Fruit fly (Drosophila melanogaster) whole organism, embryonic: ENCODE data around the gene CSN6.

ENCODE experiments used
- Atf-2 ChIP-seq: fragments of 200-800 bp; sonication (Bioruptor generic); optimal IDR thresholded peaks from 2 replicates; lab custom pipeline; 2016; ENCODE audit warnings: missing biosample characterization, missing genetic modification characterization
- CG10209 ChIP-seq: fragments of 200-800 bp; sonication (Bioruptor generic); optimal IDR thresholded peaks from 3 replicates; lab custom pipeline; 2017; ENCODE audit warnings: missing biosample characterization, mild to moderate bottlenecking, missing genetic modification characterization, missing genetic modification reagents
- CG10267 ChIP-seq: fragments of 200-800 bp; sonication (Bioruptor generic); optimal IDR thresholded peaks from 2 replicates; lab custom pipeline; 2018; ENCODE audit warnings: missing biosample characterization, mild to moderate bottlenecking, missing genetic modification characterization, moderate library complexity
- CG10462 ChIP-seq: fragments of 200-800 bp; sonication (Bioruptor generic); optimal IDR thresholded peaks from 2 replicates; lab custom pipeline; 2016; ENCODE audit warnings: missing biosample characterization, missing genetic modification characterization
- CG11695 ChIP-seq: fragments of 200-800 bp; sonication (Bioruptor generic); IDR thresholded peaks from 3 replicates; pipeline ENCODE4 v1.3.6; 2022; ENCODE audit warnings: missing biosample characterization, missing genetic modification characterization
- CG11696 ChIP-seq: fragments of 200-800 bp; sonication (Bioruptor generic); IDR thresholded peaks from 2 replicates; pipeline ENCODE4 v1.3.6; 2022; ENCODE audit warnings: missing biosample characterization, missing genetic modification characterization
- CG12236 ChIP-seq: fragments of 200-800 bp; sonication (Bioruptor generic); optimal IDR thresholded peaks from 2 replicates; lab custom pipeline; 2016; ENCODE audit warnings: missing biosample characterization, missing genetic modification characterization
- CG13123 ChIP-seq: fragments of 200-800 bp; sonication (Bioruptor generic); optimal IDR thresholded peaks from 2 replicates; lab custom pipeline; 2016; ENCODE audit warnings: missing biosample characterization, missing genetic modification characterization
- CG15696 ChIP-seq: fragments of 200-800 bp; sonication (Bioruptor generic); optimal IDR thresholded peaks from 2 replicates; lab custom pipeline; 2019; ENCODE audit warnings: missing biosample characterization, mild to moderate bottlenecking, missing genetic modification characterization, moderate library complexity
- CG16813 ChIP-seq: fragments of 200-800 bp; sonication (Bioruptor generic); IDR thresholded peaks from 3 replicates; pipeline ENCODE4 v1.3.6; 2022; ENCODE audit warnings: missing biosample characterization, missing genetic modification characterization; ENCODE audit not compliant: partially characterized antibody
- CG16815 ChIP-seq: fragments of 200-800 bp; sonication (Bioruptor generic); optimal IDR thresholded peaks from 3 replicates; lab custom pipeline; 2017; ENCODE audit warnings: missing biosample characterization, mild to moderate bottlenecking, missing genetic modification characterization
- CG17612 ChIP-seq: fragments of 200-800 bp; sonication (Bioruptor generic); IDR thresholded peaks from 2 replicates; pipeline ENCODE4 v1.3.6; 2022; ENCODE audit warnings: missing biosample characterization, missing genetic modification characterization
- CG17912 ChIP-seq: fragments of 200-800 bp; sonication (Bioruptor generic); optimal IDR thresholded peaks from 2 replicates; lab custom pipeline; 2018; ENCODE audit warnings: missing biosample characterization, mild to moderate bottlenecking, missing genetic modification characterization
- CG2199 ChIP-seq: fragments of 200-800 bp; sonication (Bioruptor generic); IDR thresholded peaks from 3 replicates; pipeline ENCODE4 v1.3.6; 2022; ENCODE audit warnings: missing biosample characterization, missing genetic modification characterization
- CG2712 ChIP-seq: fragments of 200-800 bp; optimal IDR thresholded peaks from 3 replicates; lab custom pipeline; 2019; ENCODE audit warnings: missing biosample characterization, mild to moderate bottlenecking, missing genetic modification characterization, moderate library complexity
- CG2875 ChIP-seq: fragments of 200-800 bp; sonication (Bioruptor generic); optimal IDR thresholded peaks from 2 replicates; lab custom pipeline; 2017; ENCODE audit warnings: missing biosample characterization, mild to moderate bottlenecking, missing genetic modification characterization, missing genetic modification reagents
- CG3726 ChIP-seq: fragments of 200-800 bp; sonication (Bioruptor generic); IDR thresholded peaks from 3 replicates; pipeline ENCODE4, ENCODE4 v1.3.6; 2022; ENCODE audit warnings: missing biosample characterization, missing genetic modification characterization
- CG4282 ChIP-seq: fragments of 200-800 bp; sonication (Bioruptor generic); optimal IDR thresholded peaks from 2 replicates; lab custom pipeline; 2016; ENCODE audit warnings: missing biosample characterization, missing genetic modification characterization
- CG4820 ChIP-seq: fragments of 200-800 bp; sonication (Bioruptor generic); optimal IDR thresholded peaks from 3 replicates; lab custom pipeline; 2016; ENCODE audit warnings: missing biosample characterization, missing genetic modification characterization
- CG6791 ChIP-seq: fragments of 200-800 bp; sonication (Bioruptor generic); IDR thresholded peaks from 3 replicates; pipeline ENCODE4 v1.3.6; 2022; ENCODE audit warnings: missing biosample characterization, missing genetic modification characterization; ENCODE audit not compliant: partially characterized antibody
- CG8765 ChIP-seq: fragments of 200-800 bp; sonication (Bioruptor generic); IDR thresholded peaks from 2 replicates; pipeline ENCODE4 v1.3.6; 2022; ENCODE audit warnings: missing biosample characterization, missing genetic modification characterization
- Deaf1 ChIP-seq: fragments of 200-800 bp; optimal IDR thresholded peaks from 3 replicates; lab custom pipeline; 2019; ENCODE audit warnings: missing biosample characterization, mild to moderate bottlenecking, missing genetic modification characterization, moderate library complexity
- Doc2 ChIP-seq: fragments of 200-800 bp; sonication (Bioruptor generic); IDR thresholded peaks from 2 replicates; pipeline ENCODE4 v1.3.6; 2022; ENCODE audit warnings: missing biosample characterization, missing genetic modification characterization
- Ets97D ChIP-seq: fragments of 200-800 bp; sonication (Bioruptor generic); optimal IDR thresholded peaks from 3 replicates; lab custom pipeline; 2016; ENCODE audit warnings: missing biosample characterization, missing genetic modification characterization
- GATAe ChIP-seq: fragments of 200-800 bp; sonication (Bioruptor generic); conservative IDR thresholded peaks from 2 replicates; pipeline ENCODE4 v1.3.6; 2022; ENCODE audit warnings: missing biosample characterization, missing genetic modification characterization
- MBD-R2 ChIP-seq: fragments of 200-800 bp; sonication (Bioruptor generic); IDR thresholded peaks from 2 replicates; pipeline ENCODE4 v1.3.6; 2022; ENCODE audit warnings: missing biosample characterization, missing genetic modification characterization
- MESR4 ChIP-seq: fragments of 200-800 bp; sonication (Bioruptor generic); optimal IDR thresholded peaks from 2 replicates; lab custom pipeline; 2018; ENCODE audit warnings: missing biosample characterization, mild to moderate bottlenecking, missing genetic modification characterization, moderate library complexity
- MTF-1 ChIP-seq: fragments of 200-800 bp; sonication (Bioruptor generic); optimal IDR thresholded peaks from 2 replicates; lab custom pipeline; 2018; ENCODE audit warnings: missing biosample characterization, mild to moderate bottlenecking, missing genetic modification characterization, borderline replicate concordance
- Myb ChIP-seq: fragments of 200-800 bp; sonication (Bioruptor generic); optimal IDR thresholded peaks from 2 replicates; lab custom pipeline; 2016; ENCODE audit warnings: missing biosample characterization, missing genetic modification characterization
- Nf-YB ChIP-seq: fragments of 200-800 bp; sonication (Bioruptor generic); optimal IDR thresholded peaks from 3 replicates; lab custom pipeline; 2019; ENCODE audit warnings: missing biosample characterization, mild to moderate bottlenecking, missing genetic modification characterization, moderate library complexity
- Sox102F ChIP-seq: fragments of 200-800 bp; sonication (Bioruptor generic); optimal IDR thresholded peaks from 2 replicates; lab custom pipeline; 2018; ENCODE audit warnings: missing biosample characterization, mild to moderate bottlenecking, missing genetic modification characterization, moderate library complexity
- Sry-δ ChIP-seq: fragments of 200-800 bp; sonication (Bioruptor generic); optimal IDR thresholded peaks from 2 replicates; lab custom pipeline; 2016; ENCODE audit warnings: missing biosample characterization, missing genetic modification characterization
- Ssrp ChIP-seq: fragments of 200-800 bp; sonication (Bioruptor generic); optimal IDR thresholded peaks from 2 replicates; lab custom pipeline; 2018; ENCODE audit warnings: missing biosample characterization, mild to moderate bottlenecking, missing genetic modification characterization, moderate library complexity
- cas ChIP-seq: fragments of 200-800 bp; sonication (Bioruptor generic); IDR thresholded peaks from 2 replicates; pipeline ENCODE4 v1.3.6; 2022; ENCODE audit warnings: missing biosample characterization, missing genetic modification characterization
- dmrt99B ChIP-seq: fragments of 200-800 bp; sonication (Bioruptor generic); optimal IDR thresholded peaks from 2 replicates; lab custom pipeline; 2018; ENCODE audit warnings: missing biosample characterization, mild to moderate bottlenecking, missing genetic modification characterization, moderate library complexity
- eve ChIP-seq, 2 experiments: fragments of >200 bp; optimal IDR thresholded peaks; 2 replicates each; lab custom pipeline; 2017; ENCODE audit warnings: missing biosample characterization in 2 of 2, missing genetic modification characterization in 2 of 2
- exex ChIP-seq: fragments of 200-800 bp; sonication (Bioruptor generic); optimal IDR thresholded peaks from 4 replicates; lab custom pipeline; 2018; ENCODE audit warnings: missing biosample characterization, mild to moderate bottlenecking, missing genetic modification characterization, moderate library complexity
- gcm ChIP-seq: fragments of 200-800 bp; sonication (Bioruptor generic); optimal IDR thresholded peaks from 2 replicates; lab custom pipeline; 2019; ENCODE audit warnings: missing biosample characterization, mild to moderate bottlenecking, missing genetic modification characterization, moderate library complexity
- ind ChIP-seq: fragments of 200-800 bp; sonication (Bioruptor generic); optimal IDR thresholded peaks from 3 replicates; lab custom pipeline; 2016; ENCODE audit warnings: missing biosample characterization, missing genetic modification characterization
- ken ChIP-seq: fragments of 200-800 bp; sonication (Bioruptor generic); IDR thresholded peaks from 3 replicates; pipeline ENCODE4 v1.3.6; 2022; ENCODE audit warnings: missing biosample characterization, missing genetic modification characterization
- klu ChIP-seq: fragments of 200-800 bp; sonication (Bioruptor generic); IDR thresholded peaks from 2 replicates; pipeline ENCODE4 v1.3.6; 2022; ENCODE audit warnings: missing biosample characterization, missing genetic modification characterization
- nerfin-1 ChIP-seq: fragments of 200-800 bp; sonication (Bioruptor generic); optimal IDR thresholded peaks from 3 replicates; lab custom pipeline; 2019; ENCODE audit warnings: missing biosample characterization, mild to moderate bottlenecking, missing genetic modification characterization, moderate library complexity
- org-1 ChIP-seq: fragments of 200-800 bp; sonication (Bioruptor generic); optimal IDR thresholded peaks from 2 replicates; lab custom pipeline; 2017; ENCODE audit warnings: missing biosample characterization, missing genetic modification characterization
- pan ChIP-seq, 4 experiments: fragments of >200 bp in 3 of 4; fragments of 200-800 bp in 1 of 4; sonication (Bioruptor generic) in 1 of 4; optimal IDR thresholded peaks in 3 of 4; IDR thresholded peaks in 1 of 4; 2 replicates each; pipeline versions ENCODE4 v1.3.6 to Lab custom; 2017 to 2022; ENCODE audit warnings: missing biosample characterization in 2 of 4, missing genetic modification characterization in 2 of 4, mixed read lengths in 1 of 4
- phol ChIP-seq: fragments of 200-800 bp; sonication (Bioruptor generic); optimal IDR thresholded peaks from 3 replicates; lab custom pipeline; 2018; ENCODE audit warnings: missing biosample characterization, mild to moderate bottlenecking, missing genetic modification characterization, moderate library complexity
- scrt ChIP-seq: fragments of 200-800 bp; sonication (Bioruptor generic); optimal IDR thresholded peaks from 2 replicates; lab custom pipeline; 2018; ENCODE audit warnings: missing biosample characterization, mild to moderate bottlenecking, missing genetic modification characterization, moderate library complexity
- sisA ChIP-seq: fragments of 200-800 bp; sonication (Bioruptor generic); IDR thresholded peaks from 2 replicates; pipeline ENCODE4 v1.3.6; 2022; ENCODE audit warnings: missing biosample characterization, missing genetic modification characterization
- slbo ChIP-seq: fragments of 200-800 bp; sonication (Bioruptor generic); IDR thresholded peaks from 2 replicates; pipeline ENCODE4 v1.3.6; 2022; ENCODE audit warnings: missing biosample characterization, missing genetic modification characterization
- slp2 ChIP-seq: fragments of 200-800 bp; sonication (Bioruptor generic); optimal IDR thresholded peaks from 2 replicates; lab custom pipeline; 2016; ENCODE audit warnings: missing biosample characterization, missing genetic modification characterization
- stc ChIP-seq: fragments of 200-800 bp; sonication (Bioruptor generic); IDR thresholded peaks from 2 replicates; pipeline ENCODE4 v1.3.6; 2022; ENCODE audit warnings: missing biosample characterization, missing genetic modification characterization
- unc-4 ChIP-seq: fragments of 200-800 bp; sonication (Bioruptor generic); IDR thresholded peaks from 2 replicates; pipeline ENCODE4 v1.3.6; 2022; ENCODE audit warnings: missing biosample characterization, missing genetic modification characterization; ENCODE audit not compliant: partially characterized antibody

CSN6 gene

dm6 chr3R:22547585-22548022 is 33.0 kb upstream of the CSN6 start, which contains the start of gene AdipoR (continued):
- TF ChIP-seq cas (no peak), CG3726 (GFP tag; lab: Robert Waterston, UW) (no peak), dmrt99B (tag; lab: Kevin White, UChicago) (no peak), CG11696 (GFP tag; lab: Robert Waterston, UW) (no peak), unc-4 (GFP tag; lab: Robert Waterston, UW) (peak; percentile 53), Nf-YB (GFP tag; lab: Kevin White, UChicago) (peak; percentile 17), slp2 (GFP tag; lab: Kevin White, UChicago) (no peak), Ets97D (GFP tag; lab: Kevin White, UChicago) (peak; percentile 58), MTF-1 (GFP tag; lab: Kevin White, UChicago) (no peak), MESR4 (GFP tag; lab: Kevin White, UChicago) (peak; percentile 93), klu (GFP tag; lab: Robert Waterston, UW) (no peak), Sox102F (GFP tag; lab: Kevin White, UChicago) (no peak), CG10209 (no peak), nerfin-1 (tag; lab: Kevin White, UChicago) (no peak), CG13123 (no peak), GATAe (GFP tag; lab: Robert Waterston, UW) (no peak), phol (tag; lab: Kevin White, UChicago) (peak; percentile 69), CG12236 (GFP tag; lab: Kevin White, UChicago) (no peak), gcm (GFP tag; lab: Kevin White, UChicago) (no peak), CG15696 (tag; lab: Kevin White, UChicago) (no peak), CG8765 (GFP tag; lab: Robert Waterston, UW) (no peak), ken (no peak), stc (GFP tag; lab: Robert Waterston, UW) (no peak), scrt (no peak), CG11695 (GFP tag; lab: Robert Waterston, UW) (no peak), CG2199 (GFP tag; lab: Robert Waterston, UW) (0 out of 3 replicates have a peak, but pooled peaks have one; percentile 27), ind (no peak), org-1 (GFP tag; lab: Kevin White, UChicago) (no peak), Doc2 (GFP tag; lab: Robert Waterston, UW) (no peak), eve (GFP tag; optimal IDR thresholded peaks at IDR 0.05; lab: Kevin White, UChicago) (no peak), Sry-δ (GFP tag; lab: Kevin White, UChicago) (peak; percentile 58), exex (tag; lab: Kevin White, UChicago) (peak; percentile 24)
- TF ChIP-seq, all 482 proteins: peak for 140

dm6 chr3R:22550306-22550812 is 30.2 kb upstream of the CSN6 start, which contains the start of gene bond:
bond (plus strand) TSS chr3R:22550680.
- TF ChIP-seq CG16813 (GFP tag; lab: Robert Waterston, UW), result 0 out of 3 replicates have a peak, but pooled peaks have one; percentile 17
- TF ChIP-seq CG6791 (GFP tag; lab: Robert Waterston, UW), result no peak
- no peak for TF ChIP-seq sisA (GFP tag; lab: Robert Waterston, UW)
- TF ChIP-seq pan (optimal IDR thresholded peaks at IDR 0.05; lab: Kevin White, UChicago), result no peak
- TF ChIP-seq pan (GFP tag; optimal IDR thresholded peaks at IDR 0.05 in 1 of 2, IDR thresholded peaks at IDR 0.05 in 1 of 2), result no peak
- no peak for TF ChIP-seq CG10462 (GFP tag; lab: Kevin White, UChicago)
- TF ChIP-seq CG2875 (GFP tag; lab: Kevin White, UChicago), result no peak
- TF ChIP-seq Atf-2 (GFP tag; lab: Kevin White, UChicago), result no peak
- no peak for TF ChIP-seq Myb
- no peak for TF ChIP-seq Ssrp (tag; lab: Kevin White, UChicago)
- TF ChIP-seq CG10267, result no peak
- peak; percentile 32 for TF ChIP-seq Deaf1 (tag; lab: Kevin White, UChicago)
- TF ChIP-seq MBD-R2 (GFP tag; lab: Robert Waterston, UW), result no peak
- TF ChIP-seq CG16815 (GFP tag; lab: Kevin White, UChicago), result no peak
- TF ChIP-seq CG2712 (tag; lab: Kevin White, UChicago), result no peak
- no peak for TF ChIP-seq CG17912
- TF ChIP-seq CG4820 (GFP tag; lab: Kevin White, UChicago), result no peak
- no peak for TF ChIP-seq CG4282
- 0 out of 2 replicates have a peak, but pooled peaks have one; percentile 4 for TF ChIP-seq slbo (GFP tag; lab: Robert Waterston, UW)
- TF ChIP-seq CG17612 (GFP tag; lab: Robert Waterston, UW), result no peak
